Worm (Caenorhabditis elegans): Measurements from ENCODE around the gene C29E4.15.

C29E4.15 gene

DNA sequence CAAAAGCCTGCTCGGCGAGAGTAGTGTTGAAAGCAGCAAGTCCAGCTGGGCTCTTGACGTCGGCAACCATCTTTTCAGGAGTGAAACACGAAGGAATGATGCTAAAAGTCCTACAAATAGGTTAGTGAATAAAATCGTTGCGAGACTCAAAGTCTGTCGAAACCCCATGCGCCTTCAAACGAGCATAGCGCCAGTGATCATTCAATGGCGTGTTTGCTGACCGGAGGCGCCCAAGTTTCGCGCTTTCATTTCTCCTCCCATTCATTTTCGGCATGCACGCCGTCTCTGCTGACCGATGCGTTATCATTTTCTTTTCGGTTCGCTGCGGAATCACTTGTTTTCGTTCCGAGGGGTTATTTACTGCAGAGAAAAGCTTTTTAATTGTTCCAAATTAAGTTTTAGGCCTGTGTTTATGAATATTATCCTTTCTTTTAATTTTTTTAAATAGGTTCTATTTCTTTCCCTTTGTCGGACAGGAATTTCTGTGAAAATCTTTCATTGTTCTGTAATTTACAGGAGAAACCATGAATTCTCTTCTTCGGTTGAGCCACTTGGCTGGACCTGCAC is 20.9 kb downstream of the C29E4.15 start, which contains the start of the genes eef-1B.1 and aco-2:
eef-1B.1 (minus strand) TSS at position 186 of the 567 bp plus-strand sequence.
aco-2 (plus strand) TSS at position 517 of the 567 bp plus-strand sequence.
- TF ChIP-seq pha-4 (tag; optimal IDR thresholded peaks at IDR 0.05) (peak; percentile 67), nhr-237 (tag; optimal IDR thresholded peaks at IDR 0.05) (peak; percentile 28), unc-62 (GFP tag; optimal IDR thresholded peaks at IDR 0.05) (peak; percentile 6), zip-8 (tag; optimal IDR thresholded peaks at IDR 0.05) (no peak), hlh-1 (tag; optimal IDR thresholded peaks at IDR 0.05) (peak; percentile 28), mep-1 (tag; optimal IDR thresholded peaks at IDR 0.05) (peak; percentile 30), ceh-83 (GFP tag; optimal IDR thresholded peaks at IDR 0.05) (no peak), ces-1 (GFP tag; optimal IDR thresholded peaks at IDR 0.05) (peak; percentile 33), lin-32 (GFP tag; optimal IDR thresholded peaks at IDR 0.05) (no peak), elt-3 (tag; optimal IDR thresholded peaks at IDR 0.05) (no peak), lin-13 (tag; optimal IDR thresholded peaks at IDR 0.05) (peak; percentile 43), drap-1 (GFP tag; optimal IDR thresholded peaks at IDR 0.05) (peak; percentile 22), lsy-2 (tag; optimal IDR thresholded peaks at IDR 0.05) (peak; percentile 80)

DNA sequence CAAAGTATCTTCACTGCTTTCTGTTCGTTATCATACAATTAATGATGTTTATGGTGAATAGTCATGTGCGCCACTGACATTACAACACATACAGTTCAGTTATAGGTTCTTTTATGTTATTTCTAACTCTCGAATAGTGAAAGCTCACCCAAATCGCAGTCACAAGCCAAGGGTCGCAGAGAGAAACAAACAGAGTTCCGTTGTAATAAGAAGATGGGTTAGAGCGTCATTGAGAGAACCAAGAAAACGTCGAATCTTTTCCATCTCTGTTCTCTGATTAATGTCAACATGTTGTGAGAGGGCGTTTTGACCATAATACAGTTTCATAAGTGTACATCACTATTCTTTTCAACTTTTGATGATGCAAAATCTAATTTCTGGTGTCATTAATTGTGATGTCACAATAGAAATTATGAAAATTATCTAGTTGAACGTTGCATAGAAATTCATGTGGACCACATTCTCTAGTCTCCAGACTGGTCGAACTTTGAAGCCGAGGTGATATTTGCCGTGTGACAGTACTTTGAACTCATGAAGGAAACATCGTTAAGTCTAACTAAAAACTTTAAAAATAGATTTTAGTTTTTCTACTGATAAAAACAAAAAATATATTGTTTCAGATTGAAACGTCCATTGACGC is 21.7 kb downstream of the C29E4.15 start:
- no peak for TF ChIP-seq ztf-11 (tag; optimal IDR thresholded peaks at IDR 0.05)
- TF ChIP-seq lin-32 (GFP tag; optimal IDR thresholded peaks at IDR 0.05), result no peak
- TF ChIP-seq bed-3 (GFP tag; optimal IDR thresholded peaks at IDR 0.05), result no peak
- no peak for TF ChIP-seq ham-2 (GFP tag; optimal IDR thresholded peaks at IDR 0.05)
- no peak for TF ChIP-seq unc-39 (tag; optimal IDR thresholded peaks at IDR 0.05)
- TF ChIP-seq sem-2 (GFP tag; optimal IDR thresholded peaks at IDR 0.05), result no peak

DNA sequence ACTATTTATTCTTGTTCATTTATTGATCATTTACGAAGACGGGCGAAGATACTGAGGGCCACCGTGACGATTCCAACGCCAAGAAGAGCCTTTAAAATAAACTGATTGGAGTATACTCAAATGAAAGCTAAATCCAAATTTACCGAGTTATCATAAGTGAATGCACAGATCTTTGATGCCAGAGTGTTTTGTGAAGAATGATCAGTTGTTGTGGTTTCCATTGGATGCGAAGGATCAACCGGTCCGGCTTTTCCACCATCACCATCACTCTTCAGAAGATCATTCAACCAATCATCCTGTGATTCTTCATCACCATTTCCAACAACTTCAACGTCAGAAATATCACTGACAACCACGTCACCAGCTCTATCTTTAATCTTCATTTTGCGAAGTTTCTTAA is 24.8 kb downstream of the C29E4.15 start:
- TF ChIP-seq ceh-39 (tag; optimal IDR thresholded peaks at IDR 0.05) (no peak), elt-3 (tag; optimal IDR thresholded peaks at IDR 0.05) (no peak), unc-39 (tag; optimal IDR thresholded peaks at IDR 0.05) (no peak), ztf-11 (tag; optimal IDR thresholded peaks at IDR 0.05) (no peak), unc-62 (GFP tag; optimal IDR thresholded peaks at IDR 0.05) (no peak), cnd-1 (tag; optimal IDR thresholded peaks at IDR 0.05) (no peak), sem-2 (GFP tag; optimal IDR thresholded peaks at IDR 0.05) (no peak), mep-1 (tag; optimal IDR thresholded peaks at IDR 0.05) (no peak), nhr-237 (tag; optimal IDR thresholded peaks at IDR 0.05) (no peak), nhr-76 (tag; optimal IDR thresholded peaks at IDR 0.05) (no peak), hlh-1 (tag; optimal IDR thresholded peaks at IDR 0.05) (no peak), lin-32 (GFP tag; optimal IDR thresholded peaks at IDR 0.05) (no peak), snpc-4 (tag; optimal IDR thresholded peaks at IDR 0.05) (no peak), elt-1 (tag; optimal IDR thresholded peaks at IDR 0.05; ENCODE audit: borderline replicate concordance, insufficient read depth) (no peak), unc-120 (tag; optimal IDR thresholded peaks at IDR 0.05; ENCODE audit: poor library complexity, severe bottlenecking) (no peak)

DNA sequence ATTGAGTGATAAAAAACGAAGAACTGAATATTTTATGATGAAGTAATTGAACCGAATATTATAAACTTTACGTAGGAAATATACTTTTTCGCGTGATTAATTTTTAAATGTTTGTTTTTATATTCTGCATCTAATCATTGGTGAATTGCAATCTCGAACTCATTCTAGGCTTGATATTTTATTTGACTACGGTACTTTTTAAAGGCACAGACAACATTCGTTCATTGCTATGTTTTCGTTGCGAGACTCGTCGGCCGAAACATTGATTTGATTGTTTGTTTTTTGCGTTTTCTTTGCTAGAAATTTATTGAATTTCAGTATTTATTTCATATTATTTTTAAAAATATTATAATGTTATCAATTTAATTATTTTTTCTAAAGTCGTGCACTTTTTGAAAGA is 25.4 kb downstream of the C29E4.15 start, which contains the start of gene C06G4.4:
C06G4.4 (minus strand) TSS at position 36 of the 400 bp plus-strand sequence.
- TF ChIP-seq sem-2 (GFP tag; optimal IDR thresholded peaks at IDR 0.05) (no peak), zip-8 (tag; optimal IDR thresholded peaks at IDR 0.05) (no peak), lin-32 (GFP tag; optimal IDR thresholded peaks at IDR 0.05) (no peak), mls-2 (tag; optimal IDR thresholded peaks at IDR 0.05) (no peak), nhr-28 (tag; optimal IDR thresholded peaks at IDR 0.05) (no peak), pha-4 (tag; optimal IDR thresholded peaks at IDR 0.05) (no peak), drap-1 (GFP tag; optimal IDR thresholded peaks at IDR 0.05) (no peak), ham-2 (GFP tag; optimal IDR thresholded peaks at IDR 0.05) (no peak), tbx-8 (GFP tag; optimal IDR thresholded peaks at IDR 0.05) (no peak), ceh-43 (GFP tag; optimal IDR thresholded peaks at IDR 0.05) (no peak), nhr-12 (tag; optimal IDR thresholded peaks at IDR 0.05) (no peak), unc-39 (tag; optimal IDR thresholded peaks at IDR 0.05) (no peak), unc-120 (tag; optimal IDR thresholded peaks at IDR 0.05; ENCODE audit: poor library complexity, severe bottlenecking) (no peak), elt-3 (tag; optimal IDR thresholded peaks at IDR 0.05) (no peak), nhr-237 (tag; optimal IDR thresholded peaks at IDR 0.05) (no peak), ceh-39 (tag; optimal IDR thresholded peaks at IDR 0.05) (no peak), lin-13 (tag; optimal IDR thresholded peaks at IDR 0.05) (no peak)

DNA sequence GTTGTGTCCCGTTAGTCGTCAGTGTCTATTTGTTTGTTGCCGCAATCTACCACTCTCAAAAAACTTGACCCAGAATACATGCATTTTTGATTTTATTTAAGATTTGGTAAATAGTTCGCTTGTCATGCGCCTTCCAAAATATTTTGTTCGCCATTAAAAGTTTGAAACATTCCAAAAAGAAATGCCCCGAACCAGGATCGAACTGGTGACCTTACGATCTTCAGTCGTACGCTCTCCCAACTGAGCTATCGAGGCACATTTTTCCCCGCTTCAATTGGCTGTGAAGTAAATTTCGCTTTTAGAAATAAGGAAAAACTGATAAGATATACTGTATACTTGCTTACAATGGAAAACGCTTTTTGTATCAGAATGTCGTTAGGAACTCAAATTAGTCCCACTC is 25.9 kb downstream of the C29E4.15 start:
- no peak for TF ChIP-seq cnd-1 (tag; optimal IDR thresholded peaks at IDR 0.05)
- no peak for TF ChIP-seq pha-4 (tag; optimal IDR thresholded peaks at IDR 0.05)

Data from whole organism, mixed stage, embryonic.